Fruit fly (Drosophila melanogaster) whole organism, embryonic: ENCODE data around the gene Eig71Ea.

Experiments used
- Atf6 ChIP-seq: fragments of 200-800 bp; sonication (Bioruptor generic); IDR thresholded peaks from 2 replicates; pipeline ENCODE4 v1.3.6; 2022; ENCODE audit warnings: missing biosample characterization, missing genetic modification characterization
- Blimp-1 ChIP-seq: fragments of 200-800 bp; sonication (Bioruptor generic); optimal IDR thresholded peaks from 3 replicates; lab custom pipeline; 2018; ENCODE audit warnings: missing biosample characterization, missing genetic modification characterization, mild to moderate bottlenecking, moderate library complexity, missing genetic modification reagents
- CG10209 ChIP-seq: fragments of 200-800 bp; sonication (Bioruptor generic); optimal IDR thresholded peaks from 3 replicates; lab custom pipeline; 2017; ENCODE audit warnings: missing biosample characterization, mild to moderate bottlenecking, missing genetic modification characterization, missing genetic modification reagents
- CG10366 ChIP-seq: fragments of 200-800 bp; sonication (Bioruptor generic); IDR thresholded peaks from 2 replicates; pipeline ENCODE4 v1.3.6; 2022; ENCODE audit warnings: missing biosample characterization, missing genetic modification characterization
- CG12219 ChIP-seq: fragments of 200-800 bp; sonication (Bioruptor generic); optimal IDR thresholded peaks from 3 replicates; lab custom pipeline; 2018; ENCODE audit warnings: missing biosample characterization, mild to moderate bottlenecking, missing genetic modification characterization
- CG1603 ChIP-seq: fragments of 200-800 bp; sonication (Bioruptor generic); optimal IDR thresholded peaks from 2 replicates; lab custom pipeline; 2019; ENCODE audit warnings: missing biosample characterization, mild to moderate bottlenecking, missing genetic modification characterization, moderate library complexity
- CG16779 ChIP-seq: fragments of 200-800 bp; sonication (Bioruptor generic); IDR thresholded peaks from 2 replicates; pipeline ENCODE4 v1.3.6; 2022; ENCODE audit warnings: missing biosample characterization, missing genetic modification characterization
- CG17802 ChIP-seq: fragments of 200-800 bp; sonication (Bioruptor generic); optimal IDR thresholded peaks from 2 replicates; lab custom pipeline; 2018; ENCODE audit warnings: missing biosample characterization, mild to moderate bottlenecking, missing genetic modification characterization, moderate library complexity
- CG17829 ChIP-seq: fragments of 200-800 bp; optimal IDR thresholded peaks from 2 replicates; lab custom pipeline; 2019; ENCODE audit warnings: missing biosample characterization, mild to moderate bottlenecking, missing genetic modification characterization, moderate library complexity
- CG2199 ChIP-seq: fragments of 200-800 bp; sonication (Bioruptor generic); IDR thresholded peaks from 3 replicates; pipeline ENCODE4 v1.3.6; 2022; ENCODE audit warnings: missing biosample characterization, missing genetic modification characterization
- CG31224 ChIP-seq: fragments of 200-800 bp; sonication (Bioruptor generic); IDR thresholded peaks from 2 replicates; pipeline ENCODE4 v1.3.6; 2022; ENCODE audit warnings: missing biosample characterization, missing genetic modification characterization
- CG3847 ChIP-seq: fragments of 200-800 bp; sonication (Bioruptor generic); IDR thresholded peaks from 2 replicates; pipeline ENCODE4 v1.3.6; 2022; ENCODE audit warnings: missing biosample characterization, missing genetic modification characterization
- CG4617 ChIP-seq: fragments of 200-800 bp; sonication (Bioruptor generic); optimal IDR thresholded peaks from 3 replicates; lab custom pipeline; 2016; ENCODE audit warnings: missing biosample characterization, missing genetic modification characterization, borderline replicate concordance
- CG5245 ChIP-seq: fragments of 200-800 bp; sonication (Bioruptor generic); optimal IDR thresholded peaks from 3 replicates; lab custom pipeline; 2016; ENCODE audit warnings: missing biosample characterization, missing genetic modification characterization
- CG8924 ChIP-seq: fragments of 200-800 bp; optimal IDR thresholded peaks from 3 replicates; lab custom pipeline; 2019; ENCODE audit warnings: missing biosample characterization, mild to moderate bottlenecking, missing genetic modification characterization, moderate library complexity
- CG9727 ChIP-seq: fragments of 200-800 bp; sonication (Bioruptor generic); optimal IDR thresholded peaks from 3 replicates; lab custom pipeline; 2017; ENCODE audit warnings: missing biosample characterization, mild to moderate bottlenecking, missing genetic modification characterization
- CHES-1-like ChIP-seq: fragments of 200-800 bp; sonication (Bioruptor generic); optimal IDR thresholded peaks from 2 replicates; lab custom pipeline; 2016; ENCODE audit warnings: missing biosample characterization, missing genetic modification characterization
- Dref ChIP-seq: fragments of 200-800 bp; sonication (Bioruptor generic); IDR thresholded peaks from 2 replicates; pipeline ENCODE4 v1.3.6; 2022; ENCODE audit warnings: missing biosample characterization, missing genetic modification characterization
- Eip74EF ChIP-seq, 2 experiments: fragments of 200-800 bp in 1 of 2; fragments of >200 bp in 1 of 2; sonication (Bioruptor generic) in 1 of 2; optimal IDR thresholded peaks; 2 replicates each; lab custom pipeline; 2017 to 2019; ENCODE audit warnings: missing biosample characterization in 2 of 2, missing genetic modification characterization in 2 of 2, mild to moderate bottlenecking in 1 of 2, moderate library complexity in 1 of 2
- Ets65A ChIP-seq: fragments of 200-800 bp; sonication (Bioruptor generic); peaks from one replicate; lab custom pipeline; 2016; ENCODE audit warnings: missing biosample characterization, missing genetic modification characterization
- Hr39 ChIP-seq: fragments of >200 bp; optimal IDR thresholded peaks from 2 replicates; lab custom pipeline; 2017
- Hsf ChIP-seq: fragments of 200-800 bp; sonication (Bioruptor generic); optimal IDR thresholded peaks from 3 replicates; lab custom pipeline; 2016; ENCODE audit warnings: missing biosample characterization, missing genetic modification characterization
- Mad ChIP-seq: fragments of 200-800 bp; sonication (Bioruptor generic); optimal IDR thresholded peaks from 2 replicates; lab custom pipeline; 2016; ENCODE audit warnings: missing biosample characterization, missing genetic modification characterization
- Neu2 ChIP-seq: fragments of 200-800 bp; sonication (Bioruptor generic); optimal IDR thresholded peaks from 3 replicates; lab custom pipeline; 2016; ENCODE audit warnings: missing biosample characterization, missing genetic modification characterization, borderline replicate concordance
- NfI ChIP-seq: fragments of 200-800 bp; sonication (Bioruptor generic); optimal IDR thresholded peaks from 3 replicates; lab custom pipeline; 2018; ENCODE audit warnings: missing biosample characterization, mild to moderate bottlenecking, missing genetic modification characterization, moderate library complexity
- Side ChIP-seq: fragments of 200-800 bp; sonication (Bioruptor generic); optimal IDR thresholded peaks from 2 replicates; lab custom pipeline; 2016; ENCODE audit warnings: missing biosample characterization, missing genetic modification characterization
- Sox100B ChIP-seq: fragments of 200-800 bp; sonication (Bioruptor generic); optimal IDR thresholded peaks from 3 replicates; lab custom pipeline; 2018; ENCODE audit warnings: missing biosample characterization, mild to moderate bottlenecking, missing genetic modification characterization
- Trl ChIP-seq, 3 experiments: fragments of >200 bp in 2 of 3; fragments of 200-800 bp in 1 of 3; sonication (Bioruptor generic) in 1 of 3; optimal IDR thresholded peaks; 2 replicates in 1 of 3; 3 replicates in 2 of 3; lab custom pipeline; 2016 to 2017; ENCODE audit warnings: missing biosample characterization in 1 of 3, missing genetic modification characterization in 1 of 3
- abd-A ChIP-seq: fragments of 200-800 bp; sonication (Bioruptor generic); optimal IDR thresholded peaks from 3 replicates; lab custom pipeline; 2019; ENCODE audit warnings: missing biosample characterization, mild to moderate bottlenecking, missing genetic modification characterization, moderate library complexity
- ase ChIP-seq: fragments of 200-800 bp; sonication (Bioruptor generic); IDR thresholded peaks from 3 replicates; pipeline ENCODE4 v1.3.6; 2022; ENCODE audit warnings: missing biosample characterization, missing genetic modification characterization
- chm ChIP-seq: fragments of 200-800 bp; sonication (Bioruptor generic); IDR thresholded peaks from 2 replicates; pipeline ENCODE4 v1.3.6; 2022; ENCODE audit warnings: missing biosample characterization, missing genetic modification characterization
- dimm ChIP-seq: fragments of 200-800 bp; sonication (Bioruptor generic); IDR thresholded peaks from 2 replicates; pipeline ENCODE4 v1.3.6; 2022; ENCODE audit warnings: missing biosample characterization, missing genetic modification characterization
- dmrt11E ChIP-seq: fragments of 200-800 bp; sonication (Bioruptor generic); optimal IDR thresholded peaks from 3 replicates; lab custom pipeline; 2018; ENCODE audit warnings: missing biosample characterization, mild to moderate bottlenecking, missing genetic modification characterization, moderate library complexity
- eve ChIP-seq, 2 experiments: fragments of >200 bp; optimal IDR thresholded peaks; 2 replicates each; lab custom pipeline; 2017; ENCODE audit warnings: missing biosample characterization in 2 of 2, missing genetic modification characterization in 2 of 2
- fu2 ChIP-seq: fragments of 200-800 bp; sonication (Bioruptor generic); optimal IDR thresholded peaks from 2 replicates; lab custom pipeline; 2016; ENCODE audit warnings: missing biosample characterization, missing genetic modification characterization
- gsb-n ChIP-seq: fragments of 200-800 bp; sonication (Bioruptor generic); optimal IDR thresholded peaks from 3 replicates; lab custom pipeline; 2018; ENCODE audit warnings: missing biosample characterization, mild to moderate bottlenecking, missing genetic modification characterization
- kni ChIP-seq: fragments of 200-800 bp; sonication (Bioruptor generic); optimal IDR thresholded peaks from 3 replicates; lab custom pipeline; 2017; ENCODE audit warnings: mild to moderate bottlenecking, missing biosample characterization, missing genetic modification reagents, missing genetic modification characterization
- lilli ChIP-seq: fragments of 200-800 bp; sonication (Bioruptor generic); optimal IDR thresholded peaks from 3 replicates; lab custom pipeline; 2016; ENCODE audit warnings: missing biosample characterization, missing genetic modification characterization
- lmd ChIP-seq: fragments of 200-800 bp; sonication (Bioruptor generic); IDR thresholded peaks from 2 replicates; pipeline ENCODE4 v1.3.6; 2022; ENCODE audit warnings: missing biosample characterization, missing genetic modification characterization
- mam ChIP-seq: fragments of 200-800 bp; sonication (Bioruptor generic); optimal IDR thresholded peaks from 3 replicates; lab custom pipeline; 2016; ENCODE audit warnings: missing biosample characterization, missing genetic modification characterization
- nerfin-1 ChIP-seq: fragments of 200-800 bp; sonication (Bioruptor generic); optimal IDR thresholded peaks from 3 replicates; lab custom pipeline; 2019; ENCODE audit warnings: missing biosample characterization, mild to moderate bottlenecking, missing genetic modification characterization, moderate library complexity
- oc ChIP-seq: fragments of 200-800 bp; sonication (Bioruptor generic); optimal IDR thresholded peaks from 2 replicates; lab custom pipeline; 2018; ENCODE audit warnings: missing biosample characterization, mild to moderate bottlenecking, missing genetic modification characterization, moderate library complexity
- peb ChIP-seq: fragments of 200-800 bp; sonication (Bioruptor generic); IDR thresholded peaks from 2 replicates; pipeline ENCODE4 v1.3.6; 2022; ENCODE audit warnings: missing biosample characterization, missing genetic modification characterization
- phol ChIP-seq: fragments of 200-800 bp; sonication (Bioruptor generic); optimal IDR thresholded peaks from 3 replicates; lab custom pipeline; 2018; ENCODE audit warnings: missing biosample characterization, mild to moderate bottlenecking, missing genetic modification characterization, moderate library complexity
- pita ChIP-seq: fragments of 200-800 bp; sonication (Bioruptor generic); optimal IDR thresholded peaks from 2 replicates; lab custom pipeline; 2017; ENCODE audit warnings: missing biosample characterization, mild to moderate bottlenecking, missing genetic modification characterization
- pros ChIP-seq: fragments of 200-800 bp; sonication (Bioruptor generic); optimal IDR thresholded peaks from 3 replicates; lab custom pipeline; 2019; ENCODE audit warnings: missing biosample characterization, mild to moderate bottlenecking, missing genetic modification characterization, moderate library complexity
- run ChIP-seq: fragments of 200-800 bp; sonication (Bioruptor generic); optimal IDR thresholded peaks from 3 replicates; lab custom pipeline; 2018; ENCODE audit warnings: missing biosample characterization, mild to moderate bottlenecking, missing genetic modification characterization
- schlank ChIP-seq: fragments of 200-800 bp; sonication (Bioruptor generic); optimal IDR thresholded peaks from 2 replicates; lab custom pipeline; 2018; ENCODE audit warnings: missing biosample characterization, mild to moderate bottlenecking, missing genetic modification characterization
- seq ChIP-seq: fragments of 200-800 bp; sonication (Bioruptor generic); IDR thresholded peaks from 2 replicates; pipeline ENCODE4 v1.3.6; 2022; ENCODE audit warnings: missing biosample characterization, missing genetic modification characterization
- sr ChIP-seq: fragments of 200-800 bp; sonication (Bioruptor generic); IDR thresholded peaks from 3 replicates; pipeline ENCODE4 v1.3.6; 2022; ENCODE audit warnings: missing biosample characterization, missing genetic modification characterization
- stc ChIP-seq: fragments of 200-800 bp; sonication (Bioruptor generic); IDR thresholded peaks from 2 replicates; pipeline ENCODE4 v1.3.6; 2022; ENCODE audit warnings: missing biosample characterization, missing genetic modification characterization
- zfh1 ChIP-seq: fragments of 200-800 bp; sonication (Bioruptor generic); IDR thresholded peaks from 3 replicates; pipeline ENCODE4 v1.3.6; 2022; ENCODE audit warnings: missing biosample characterization, missing genetic modification characterization

Gene Eig71Ea

DNA sequence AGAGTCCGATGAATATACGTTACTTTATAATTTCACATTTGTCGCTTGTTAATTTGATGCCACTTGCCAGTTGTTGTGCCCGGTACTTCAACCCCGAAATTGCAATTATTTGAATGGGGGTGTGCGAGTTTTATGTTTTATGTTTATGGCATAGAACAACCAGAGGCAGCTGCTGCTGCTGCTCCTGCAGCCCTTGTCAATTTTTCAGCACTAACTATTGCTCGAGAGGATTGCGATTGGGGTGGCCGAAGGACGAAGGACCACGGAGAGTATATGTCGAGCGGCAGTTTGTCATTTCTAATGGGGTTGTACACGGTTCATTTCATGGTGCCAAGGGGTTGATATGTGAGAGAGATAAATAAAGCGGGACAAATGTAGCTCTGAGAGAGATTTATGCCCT, 25.4 kb downstream of the Eig71Ea start:
- TF ChIP-seq kni (GFP tag; lab: Kevin White, UChicago), result peak; percentile 18
- no peak for TF ChIP-seq run (tag; lab: Kevin White, UChicago)
- no peak for TF ChIP-seq eve (GFP tag; optimal IDR thresholded peaks at IDR 0.05; lab: Kevin White, UChicago)
- TF ChIP-seq stc (GFP tag; lab: Robert Waterston, UW), result no peak
- TF ChIP-seq abd-A, result peak; percentile 17
- TF ChIP-seq zfh1 (GFP tag; lab: Robert Waterston, UW), result 0 out of 3 replicates have a peak, but pooled peaks have one; percentile 12
- no peak for TF ChIP-seq CG17829 (tag; lab: Kevin White, UChicago)
- peak; percentile 74; the same call in 1 of the 2 replicates for TF ChIP-seq seq
- no peak for TF ChIP-seq Sox100B (GFP tag; lab: Kevin White, UChicago)
- no peak for TF ChIP-seq Hr39 (lab: Kevin White, UChicago)
- peak; percentile 50; the same call in 1 of the 3 replicates for TF ChIP-seq ase (GFP tag; lab: Robert Waterston, UW)
- no peak for TF ChIP-seq CG2199 (GFP tag; lab: Robert Waterston, UW)
- no peak for TF ChIP-seq mam (GFP tag; lab: Kevin White, UChicago)
- TF ChIP-seq oc (tag; lab: Kevin White, UChicago), result no peak
- peak; percentile 72 for TF ChIP-seq pros
- no peak for TF ChIP-seq lilli (GFP tag; lab: Kevin White, UChicago)
- TF ChIP-seq Ets65A (GFP tag; lab: Kevin White, UChicago), result no peak
- no peak for TF ChIP-seq CG5245 (GFP tag; lab: Kevin White, UChicago)
- peak; percentile 35 for TF ChIP-seq CG8924
- no peak for TF ChIP-seq dimm (GFP tag; lab: Robert Waterston, UW)
- TF ChIP-seq CG16779 (GFP tag; lab: Robert Waterston, UW), result no peak
- TF ChIP-seq phol (tag; lab: Kevin White, UChicago), result no peak
- no peak for TF ChIP-seq lmd (GFP tag; lab: Robert Waterston, UW)
- no peak for TF ChIP-seq Blimp-1
- TF ChIP-seq Hsf (GFP tag; lab: Kevin White, UChicago), result no peak
- peak; percentile 27 for TF ChIP-seq gsb-n (tag; lab: Kevin White, UChicago)
- no peak for TF ChIP-seq CG17802 (tag; lab: Kevin White, UChicago)
- no peak for TF ChIP-seq pita
- TF ChIP-seq Side (GFP tag; lab: Kevin White, UChicago), result no peak
- TF ChIP-seq CG31224, result no peak
- TF ChIP-seq Eip74EF (GFP tag; optimal IDR thresholded peaks at IDR 0.05; lab: Kevin White, UChicago), result no peak
- TF ChIP-seq CG3847, result no peak
- no peak for TF ChIP-seq CG10209
- peak in 1 of 2 experiments; percentile 19 for TF ChIP-seq Trl (optimal IDR thresholded peaks at IDR 0.05; lab: Kevin White, UChicago)
- TF ChIP-seq Trl (GFP tag; optimal IDR thresholded peaks at IDR 0.05; lab: Kevin White, UChicago), result no peak
- TF ChIP-seq peb, result no peak
- TF ChIP-seq CG4617, result no peak
- peak; percentile 33 for TF ChIP-seq nerfin-1 (tag; lab: Kevin White, UChicago)

DNA sequence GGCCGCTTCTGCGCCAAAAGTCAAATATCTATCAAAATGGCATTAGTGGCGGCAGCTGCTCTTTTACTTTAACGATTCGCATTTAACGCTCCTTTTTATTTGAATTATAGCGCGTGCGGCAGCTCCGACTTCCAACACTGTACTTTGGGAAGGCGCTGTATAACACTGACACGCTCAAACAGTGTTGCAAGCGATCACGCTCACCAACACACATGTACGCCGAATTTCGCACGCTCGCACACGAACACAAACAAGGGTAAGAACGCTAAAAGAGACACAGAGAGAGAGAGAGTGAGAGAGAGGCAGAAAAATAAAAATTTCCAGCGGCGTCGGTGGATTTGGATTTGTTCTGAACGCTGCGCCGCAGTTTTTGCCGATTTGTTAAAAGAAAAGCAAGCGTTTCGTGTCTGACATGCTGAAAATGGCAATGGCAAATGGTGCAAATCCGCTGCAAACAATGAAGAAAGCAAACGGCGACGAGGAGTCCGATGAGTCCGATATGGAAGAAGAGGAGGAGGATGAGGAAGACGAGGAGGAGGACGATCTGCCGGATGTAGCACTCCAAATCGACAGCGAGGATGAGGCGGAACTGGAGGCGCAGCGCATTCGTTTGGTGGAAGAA, 29.7 kb downstream of the Eig71Ea start, which contains the start of gene Phs:
Gene Phs, plus strand, starts transcription at position 276 of the 622 bp plus-strand sequence.
- TF ChIP-seq CG9727 (GFP tag; lab: Kevin White, UChicago) (peak; percentile 10), CG1603 (peak; percentile 83), Atf6 (GFP tag; lab: Robert Waterston, UW) (peak; percentile 72), schlank (peak; percentile 64), NfI (GFP tag; lab: Kevin White, UChicago) (peak; percentile 88), Mad (GFP tag; lab: Kevin White, UChicago) (peak; percentile 77), CG10366 (GFP tag; lab: Robert Waterston, UW) (peak; percentile 71), CHES-1-like (GFP tag; lab: Kevin White, UChicago) (peak; percentile 91), dmrt11E (peak; percentile 45), Dref (GFP tag; lab: Robert Waterston, UW) (peak; percentile 50), seq (peak; percentile 78), fu2 (GFP tag; lab: Kevin White, UChicago) (peak; percentile 84), Neu2 (GFP tag; lab: Kevin White, UChicago) (peak; percentile 0), chm (GFP tag; lab: Robert Waterston, UW) (peak; percentile 93), CG12219 (GFP tag; lab: Kevin White, UChicago) (no peak), sr (GFP tag; lab: Robert Waterston, UW) (peak; percentile 65; the same call in 2 of the 3 replicates)
